Worm (Caenorhabditis elegans): ENCODE measurements around the gene M04D8.5.

M04D8.5 gene

ce11 chrIII:10033213-10033612 lies at the start of gene M04D8.5:
TSS of gene M04D8.5 (minus strand) at chrIII:10033313.
- no peak for TF ChIP-seq F13C5.2 (tag; optimal IDR thresholded peaks at IDR 0.05)
- no peak for TF ChIP-seq B0310.2 (tag; optimal IDR thresholded peaks at IDR 0.05)
- TF ChIP-seq hmbx-1 (tag; optimal IDR thresholded peaks at IDR 0.05), result no peak
- TF ChIP-seq ama-1 (optimal IDR thresholded peaks at IDR 0.05), result no peak

- TF ChIP-seq ceh-36 (tag; optimal IDR thresholded peaks at IDR 0.05) (no peak), sea-1 (GFP tag; conservative IDR thresholded peaks at IDR 0.05) (no peak), hnd-1 (tag; optimal IDR thresholded peaks at IDR 0.05) (no peak)
Measured at ce11 chrIII:10078784-10079183, 45.7 kb upstream of the M04D8.5 start.

DNA sequence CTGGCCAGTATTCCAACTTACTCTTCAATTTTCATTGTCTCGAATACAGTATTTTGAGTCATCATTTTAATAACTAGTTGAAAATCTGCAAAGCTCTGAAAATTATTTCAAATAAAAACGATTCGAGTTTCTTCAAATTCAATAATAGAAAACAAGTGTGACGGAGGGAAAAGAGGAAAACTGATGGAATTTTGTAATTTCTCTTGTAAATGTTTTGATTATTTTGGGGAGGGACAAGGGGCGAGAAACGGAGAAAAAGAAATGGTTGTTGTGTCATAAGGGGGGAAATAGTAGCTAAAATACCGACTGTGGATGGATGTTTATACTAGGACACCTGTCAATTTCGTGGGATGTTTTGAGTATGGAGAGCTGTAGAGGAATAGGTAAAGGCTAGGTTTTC lies 45.0 kb upstream of the M04D8.5 start, which contains the start of gene T16G12.9:
T16G12.9 (minus strand) TSS at position 101 of the 400 bp plus-strand sequence.
- TF ChIP-seq ets-7 (tag; optimal IDR thresholded peaks at IDR 0.05), result no peak
- TF ChIP-seq flt-1 (GFP tag; IDR thresholded peaks at IDR 0.05), result no peak
- TF ChIP-seq tbx-11 (GFP tag; IDR thresholded peaks at IDR 0.05), result no peak
- no peak for TF ChIP-seq F13C5.2 (tag; optimal IDR thresholded peaks at IDR 0.05)
- TF ChIP-seq hmg-4 (GFP tag; optimal IDR thresholded peaks at IDR 0.05), result no peak
- TF ChIP-seq ceh-13 (GFP tag; optimal IDR thresholded peaks at IDR 0.05), result no peak
- TF ChIP-seq B0310.2 (tag; optimal IDR thresholded peaks at IDR 0.05), result no peak
- TF ChIP-seq tra-4 (tag; optimal IDR thresholded peaks at IDR 0.05), result no peak
- TF ChIP-seq hnd-1 (tag; optimal IDR thresholded peaks at IDR 0.05), result no peak
- TF ChIP-seq hmbx-1 (tag; optimal IDR thresholded peaks at IDR 0.05), result no peak
- no peak for TF ChIP-seq ceh-36 (tag; optimal IDR thresholded peaks at IDR 0.05)
- no peak for TF ChIP-seq scrt-1 (GFP tag; IDR thresholded peaks at IDR 0.05)
- no peak for TF ChIP-seq sea-1 (GFP tag; conservative IDR thresholded peaks at IDR 0.05)
- TF ChIP-seq tbx-37 (GFP tag; conservative IDR thresholded peaks at IDR 0.05), result no peak
- TF ChIP-seq pes-1 (GFP tag; IDR thresholded peaks at IDR 0.05), result no peak
- TF ChIP-seq ama-1 (optimal IDR thresholded peaks at IDR 0.05), result no peak
- TF ChIP-seq aly-1 (tag; optimal IDR thresholded peaks at IDR 0.05), result no peak

DNA sequence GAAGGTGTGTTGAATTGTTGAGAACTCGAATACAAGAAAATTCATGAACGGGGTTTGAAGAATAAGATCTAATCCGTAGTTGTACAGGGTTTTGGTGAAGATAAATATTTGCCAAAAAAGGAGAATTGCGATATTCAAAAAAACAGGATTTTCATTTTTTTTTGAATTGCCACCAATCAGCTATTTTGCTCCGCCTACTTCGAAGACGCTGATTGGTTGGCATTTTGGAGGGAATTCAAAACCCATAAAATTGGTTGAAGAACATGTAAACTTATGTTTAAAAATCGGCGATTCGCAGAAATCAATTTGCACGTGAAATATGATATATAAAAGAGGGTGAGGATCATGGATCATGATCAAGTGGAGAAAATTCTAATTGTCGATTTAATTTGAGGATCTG lies 42.9 kb upstream of the M04D8.5 start:
- TF ChIP-seq ama-1 (optimal IDR thresholded peaks at IDR 0.05) (no peak), hmbx-1 (tag; optimal IDR thresholded peaks at IDR 0.05) (no peak), scrt-1 (GFP tag; IDR thresholded peaks at IDR 0.05) (no peak), tbx-37 (GFP tag; conservative IDR thresholded peaks at IDR 0.05) (no peak), F13C5.2 (tag; optimal IDR thresholded peaks at IDR 0.05) (no peak), pes-1 (GFP tag; IDR thresholded peaks at IDR 0.05) (no peak)

DNA sequence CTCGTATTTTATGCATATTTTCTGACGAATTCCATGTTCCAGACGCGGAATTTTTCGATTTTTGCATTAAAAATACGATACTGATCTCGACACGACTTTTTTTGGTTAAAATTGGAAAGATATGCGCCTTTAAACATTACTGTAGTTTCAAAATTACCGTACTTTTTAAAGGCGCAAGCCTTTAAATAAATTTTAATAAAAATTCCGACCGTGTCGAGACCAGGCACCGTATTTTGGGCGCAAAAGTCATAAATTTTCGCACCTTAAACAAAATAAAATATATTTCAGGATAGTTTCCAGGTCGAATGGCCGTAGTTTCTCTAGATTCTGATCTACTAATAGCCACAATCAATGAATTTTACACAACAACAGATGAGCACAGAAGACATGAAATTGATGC lies 36.2 kb upstream of the M04D8.5 start, which contains the start of gene T16G12.6:
T16G12.6 (plus strand) TSS at position 301 of the 400 bp plus-strand sequence.
- TF ChIP-seq flt-1 (GFP tag; IDR thresholded peaks at IDR 0.05) (no peak), scrt-1 (GFP tag; IDR thresholded peaks at IDR 0.05) (no peak), ama-1 (optimal IDR thresholded peaks at IDR 0.05) (no peak), hmg-4 (GFP tag; optimal IDR thresholded peaks at IDR 0.05) (no peak), F13C5.2 (tag; optimal IDR thresholded peaks at IDR 0.05) (no peak), hmbx-1 (tag; optimal IDR thresholded peaks at IDR 0.05) (no peak), tbx-11 (GFP tag; IDR thresholded peaks at IDR 0.05) (no peak), hnd-1 (tag; optimal IDR thresholded peaks at IDR 0.05) (no peak), sea-1 (GFP tag; conservative IDR thresholded peaks at IDR 0.05) (no peak), ceh-36 (tag; optimal IDR thresholded peaks at IDR 0.05) (no peak), pes-1 (GFP tag; IDR thresholded peaks at IDR 0.05) (no peak), aly-1 (tag; optimal IDR thresholded peaks at IDR 0.05) (no peak), ceh-13 (GFP tag; optimal IDR thresholded peaks at IDR 0.05) (no peak), tra-4 (tag; optimal IDR thresholded peaks at IDR 0.05) (no peak), ets-7 (tag; optimal IDR thresholded peaks at IDR 0.05) (no peak), tbx-37 (GFP tag; conservative IDR thresholded peaks at IDR 0.05) (no peak), B0310.2 (tag; optimal IDR thresholded peaks at IDR 0.05) (no peak)

- TF ChIP-seq flt-1 (GFP tag; IDR thresholded peaks at IDR 0.05) (0 out of 2 replicates have a peak, but pooled peaks have one; percentile 35), B0310.2 (tag; optimal IDR thresholded peaks at IDR 0.05) (no peak), hmg-4 (GFP tag; optimal IDR thresholded peaks at IDR 0.05) (no peak), tbx-11 (GFP tag; IDR thresholded peaks at IDR 0.05) (no peak), scrt-1 (GFP tag; IDR thresholded peaks at IDR 0.05) (no peak), hnd-1 (tag; optimal IDR thresholded peaks at IDR 0.05) (no peak), ets-7 (tag; optimal IDR thresholded peaks at IDR 0.05) (no peak), ama-1 (optimal IDR thresholded peaks at IDR 0.05) (no peak), tra-4 (tag; optimal IDR thresholded peaks at IDR 0.05) (no peak), sea-1 (GFP tag; conservative IDR thresholded peaks at IDR 0.05) (no peak), tbx-37 (GFP tag; conservative IDR thresholded peaks at IDR 0.05) (peak; percentile 70), hmbx-1 (tag; optimal IDR thresholded peaks at IDR 0.05) (no peak), aly-1 (tag; optimal IDR thresholded peaks at IDR 0.05) (no peak), ceh-36 (tag; optimal IDR thresholded peaks at IDR 0.05) (no peak), F13C5.2 (tag; optimal IDR thresholded peaks at IDR 0.05) (no peak), pes-1 (GFP tag; IDR thresholded peaks at IDR 0.05) (peak; percentile 63), ceh-13 (GFP tag; optimal IDR thresholded peaks at IDR 0.05) (no peak)
Measured at ce11 chrIII:10064140-10064539, 31.0 kb upstream of the M04D8.5 start, which contains the start of gene ekl-6. TSS of gene ekl-6 (plus strand) at chrIII:10064404.

DNA sequence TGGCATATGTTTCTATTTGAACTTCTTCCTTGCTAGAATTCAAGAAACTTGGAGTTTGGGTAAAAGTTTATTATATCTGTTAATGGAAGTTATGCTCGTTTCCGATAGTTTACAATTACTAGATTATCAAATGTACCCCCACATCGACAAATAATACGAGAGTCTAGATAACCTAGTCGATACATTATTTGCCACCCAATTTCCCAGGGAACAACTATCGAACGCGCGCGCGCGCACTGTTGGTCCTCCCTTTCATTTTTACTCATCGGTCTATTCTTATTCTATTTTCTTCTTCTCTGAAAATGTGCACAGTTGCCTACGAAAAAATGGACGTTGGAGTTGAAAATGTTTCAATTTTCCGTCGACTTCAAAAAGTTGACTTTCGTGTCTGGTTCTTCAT lies 27.5 kb upstream of the M04D8.5 start, which contains the start of gene T16G12.13:
T16G12.13 (plus strand) TSS at position 293 of the 400 bp plus-strand sequence.
- no peak for TF ChIP-seq hmg-4 (GFP tag; optimal IDR thresholded peaks at IDR 0.05)
- TF ChIP-seq F13C5.2 (tag; optimal IDR thresholded peaks at IDR 0.05), result no peak
- TF ChIP-seq ceh-36 (tag; optimal IDR thresholded peaks at IDR 0.05), result no peak
- no peak for TF ChIP-seq aly-1 (tag; optimal IDR thresholded peaks at IDR 0.05)
- no peak for TF ChIP-seq hmbx-1 (tag; optimal IDR thresholded peaks at IDR 0.05)
- no peak for TF ChIP-seq ets-7 (tag; optimal IDR thresholded peaks at IDR 0.05)
- no peak for TF ChIP-seq tra-4 (tag; optimal IDR thresholded peaks at IDR 0.05)
- no peak for TF ChIP-seq tbx-11 (GFP tag; IDR thresholded peaks at IDR 0.05)
- TF ChIP-seq ama-1 (optimal IDR thresholded peaks at IDR 0.05), result no peak
- no peak for TF ChIP-seq B0310.2 (tag; optimal IDR thresholded peaks at IDR 0.05)
- no peak for TF ChIP-seq sea-1 (GFP tag; conservative IDR thresholded peaks at IDR 0.05)
- no peak for TF ChIP-seq tbx-37 (GFP tag; conservative IDR thresholded peaks at IDR 0.05)
- no peak for TF ChIP-seq ceh-13 (GFP tag; optimal IDR thresholded peaks at IDR 0.05)
- no peak for TF ChIP-seq scrt-1 (GFP tag; IDR thresholded peaks at IDR 0.05)
- TF ChIP-seq flt-1 (GFP tag; IDR thresholded peaks at IDR 0.05), result no peak
- no peak for TF ChIP-seq hnd-1 (tag; optimal IDR thresholded peaks at IDR 0.05)
- TF ChIP-seq pes-1 (GFP tag; IDR thresholded peaks at IDR 0.05), result no peak
